Fruit fly (Drosophila melanogaster) whole organism, embryonic: Measurements from ENCODE around the gene Arpc2.

ENCODE experiments used
- ATbp ChIP-seq: fragments of 200-800 bp; sonication (Bioruptor generic); optimal IDR thresholded peaks from 2 replicates; lab custom pipeline; 2017; ENCODE audit warnings: missing biosample characterization, mild to moderate bottlenecking, missing genetic modification characterization, missing genetic modification reagents
- B-H2 ChIP-seq: fragments of 200-800 bp; sonication (Bioruptor generic); optimal IDR thresholded peaks from 2 replicates; lab custom pipeline; 2018; ENCODE audit warnings: missing biosample characterization, mild to moderate bottlenecking, missing genetic modification characterization
- CG10543 ChIP-seq: fragments of 200-800 bp; sonication (Bioruptor generic); optimal IDR thresholded peaks from 3 replicates; lab custom pipeline; 2017; ENCODE audit warnings: missing biosample characterization, mild to moderate bottlenecking, missing genetic modification characterization, moderate library complexity
- CG11560 ChIP-seq: fragments of 200-800 bp; sonication (Bioruptor generic); IDR thresholded peaks from 3 replicates; pipeline ENCODE4 v1.3.6; 2022; ENCODE audit warnings: missing biosample characterization, missing genetic modification characterization
- CG12104 ChIP-seq: fragments of 200-800 bp; sonication (Bioruptor generic); optimal IDR thresholded peaks from 3 replicates; lab custom pipeline; 2016; ENCODE audit warnings: missing biosample characterization, missing genetic modification characterization
- CG12219 ChIP-seq: fragments of 200-800 bp; sonication (Bioruptor generic); optimal IDR thresholded peaks from 3 replicates; lab custom pipeline; 2018; ENCODE audit warnings: missing biosample characterization, mild to moderate bottlenecking, missing genetic modification characterization
- CG12942 ChIP-seq: fragments of 200-800 bp; sonication (Bioruptor generic); optimal IDR thresholded peaks from 3 replicates; lab custom pipeline; 2016; ENCODE audit warnings: missing biosample characterization, missing genetic modification characterization
- CG13296 ChIP-seq: fragments of 200-800 bp; sonication (Bioruptor generic); optimal IDR thresholded peaks from 3 replicates; lab custom pipeline; 2018; ENCODE audit warnings: missing biosample characterization, mild to moderate bottlenecking, missing genetic modification characterization
- CG13894 ChIP-seq: fragments of 200-800 bp; sonication (Bioruptor generic); optimal IDR thresholded peaks from 3 replicates; lab custom pipeline; 2018; ENCODE audit warnings: missing biosample characterization, mild to moderate bottlenecking, missing genetic modification characterization, moderate library complexity
- CG14965 ChIP-seq: fragments of 200-800 bp; sonication (Bioruptor generic); optimal IDR thresholded peaks from 2 replicates; lab custom pipeline; 2016; ENCODE audit warnings: missing biosample characterization, missing genetic modification characterization, borderline replicate concordance
- CG15269 ChIP-seq: fragments of 200-800 bp; sonication (Bioruptor generic); optimal IDR thresholded peaks from 2 replicates; lab custom pipeline; 2018; ENCODE audit warnings: missing biosample characterization, mild to moderate bottlenecking, missing genetic modification characterization, moderate library complexity
- CG15514 ChIP-seq: fragments of 200-800 bp; sonication (Bioruptor generic); optimal IDR thresholded peaks from 3 replicates; lab custom pipeline; 2017; ENCODE audit warnings: missing biosample characterization, missing genetic modification characterization, mild to moderate bottlenecking, moderate library complexity, missing genetic modification reagents
- CG17385 ChIP-seq: fragments of 200-800 bp; sonication (Bioruptor generic); optimal IDR thresholded peaks from 3 replicates; lab custom pipeline; 2018; ENCODE audit warnings: missing biosample characterization, mild to moderate bottlenecking, missing genetic modification characterization
- CG18011 ChIP-seq: fragments of 200-800 bp; sonication (Bioruptor generic); optimal IDR thresholded peaks from 2 replicates; lab custom pipeline; 2017; ENCODE audit warnings: missing biosample characterization, missing genetic modification characterization, mild to moderate bottlenecking, moderate library complexity, missing genotype
- CG2678 ChIP-seq: fragments of 200-800 bp; sonication (Bioruptor generic); optimal IDR thresholded peaks from 3 replicates; lab custom pipeline; 2019; ENCODE audit warnings: missing biosample characterization, mild to moderate bottlenecking, missing genetic modification characterization, moderate library complexity
- CG32772 ChIP-seq: fragments of 200-800 bp; sonication (Bioruptor generic); IDR thresholded peaks from 2 replicates; pipeline ENCODE4 v1.3.6; 2022; ENCODE audit warnings: missing biosample characterization, missing genetic modification characterization
- CG3281 ChIP-seq: fragments of 200-800 bp; sonication (Bioruptor generic); optimal IDR thresholded peaks from 3 replicates; lab custom pipeline; 2017; ENCODE audit warnings: missing biosample characterization, mild to moderate bottlenecking, missing genetic modification characterization
- CG3847 ChIP-seq: fragments of 200-800 bp; sonication (Bioruptor generic); IDR thresholded peaks from 2 replicates; pipeline ENCODE4 v1.3.6; 2022; ENCODE audit warnings: missing biosample characterization, missing genetic modification characterization
- CG4820 ChIP-seq: fragments of 200-800 bp; sonication (Bioruptor generic); optimal IDR thresholded peaks from 3 replicates; lab custom pipeline; 2016; ENCODE audit warnings: missing biosample characterization, missing genetic modification characterization
- CG6765 ChIP-seq: fragments of 200-800 bp; sonication (Bioruptor generic); optimal IDR thresholded peaks from 3 replicates; lab custom pipeline; 2017; ENCODE audit warnings: missing biosample characterization, mild to moderate bottlenecking, missing genetic modification characterization
- Camta ChIP-seq: fragments of 200-800 bp; sonication (Bioruptor generic); optimal IDR thresholded peaks from 2 replicates; lab custom pipeline; 2016; ENCODE audit warnings: missing biosample characterization, missing genetic modification characterization
- D ChIP-seq, 2 experiments: fragments of 200-800 bp in 1 of 2; fragments of >200 bp in 1 of 2; sonication (Bioruptor generic) in 1 of 2; optimal IDR thresholded peaks; 2 replicates in 1 of 2; 3 replicates in 1 of 2; lab custom pipeline; 2017; ENCODE audit warnings: mild to moderate bottlenecking in 1 of 2, missing biosample characterization in 1 of 2, missing genetic modification characterization in 1 of 2, missing genetic modification reagents in 1 of 2
- Fer1 ChIP-seq: fragments of 200-800 bp; sonication (Bioruptor generic); optimal IDR thresholded peaks from 2 replicates; lab custom pipeline; 2017; ENCODE audit warnings: missing biosample characterization, mild to moderate bottlenecking, missing genetic modification characterization
- HLH54F ChIP-seq: fragments of 200-800 bp; sonication (Bioruptor generic); optimal IDR thresholded peaks from 3 replicates; lab custom pipeline; 2016; ENCODE audit warnings: missing biosample characterization, missing genetic modification characterization
- Hr51 ChIP-seq, 2 experiments: fragments of 200-800 bp; sonication (Bioruptor generic); optimal IDR thresholded peaks; 2 replicates in 1 of 2; 3 replicates in 1 of 2; lab custom pipeline; 2016 to 2018; ENCODE audit warnings: missing biosample characterization in 2 of 2, missing genetic modification characterization in 2 of 2, mild to moderate bottlenecking in 1 of 2, moderate library complexity in 1 of 2
- Lhr ChIP-seq: fragments of 200-800 bp; sonication (Bioruptor generic); optimal IDR thresholded peaks from 3 replicates; lab custom pipeline; 2017; ENCODE audit warnings: mild to moderate bottlenecking, missing biosample characterization, missing genetic modification reagents, missing genetic modification characterization
- Meics ChIP-seq: fragments of 200-800 bp; sonication (Bioruptor generic); optimal IDR thresholded peaks from 2 replicates; lab custom pipeline; 2017; ENCODE audit warnings: missing biosample characterization, mild to moderate bottlenecking, missing genetic modification characterization
- NfI ChIP-seq: fragments of 200-800 bp; sonication (Bioruptor generic); optimal IDR thresholded peaks from 3 replicates; lab custom pipeline; 2018; ENCODE audit warnings: missing biosample characterization, mild to moderate bottlenecking, missing genetic modification characterization, moderate library complexity
- caup ChIP-seq: fragments of 200-800 bp; sonication (Bioruptor generic); optimal IDR thresholded peaks from 3 replicates; lab custom pipeline; 2017; ENCODE audit warnings: missing biosample characterization, mild to moderate bottlenecking, missing genetic modification characterization, moderate library complexity; ENCODE audit not compliant: severe bottlenecking
- cg ChIP-seq: fragments of 200-800 bp; sonication (Bioruptor generic); optimal IDR thresholded peaks from 3 replicates; lab custom pipeline; 2019; ENCODE audit warnings: missing biosample characterization, mild to moderate bottlenecking, missing genetic modification characterization, moderate library complexity
- ems ChIP-seq: fragments of 200-800 bp; sonication (Bioruptor generic); optimal IDR thresholded peaks from 3 replicates; lab custom pipeline; 2016; ENCODE audit warnings: missing biosample characterization, missing genetic modification characterization
- exex ChIP-seq: fragments of 200-800 bp; sonication (Bioruptor generic); optimal IDR thresholded peaks from 4 replicates; lab custom pipeline; 2018; ENCODE audit warnings: missing biosample characterization, mild to moderate bottlenecking, missing genetic modification characterization, moderate library complexity
- eyg ChIP-seq: fragments of 200-800 bp; sonication (Bioruptor generic); optimal IDR thresholded peaks from 3 replicates; lab custom pipeline; 2016; ENCODE audit warnings: missing biosample characterization, missing genetic modification characterization
- gem ChIP-seq: fragments of 200-800 bp; sonication (Bioruptor generic); optimal IDR thresholded peaks from 2 replicates; lab custom pipeline; 2019; ENCODE audit warnings: missing biosample characterization, mild to moderate bottlenecking, missing genetic modification characterization, moderate library complexity
- jigr1 ChIP-seq: fragments of 200-800 bp; sonication (Bioruptor generic); IDR thresholded peaks from 3 replicates; pipeline ENCODE4 v1.3.6; 2022; ENCODE audit warnings: missing biosample characterization, missing genetic modification characterization
- lab ChIP-seq: fragments of 200-800 bp; sonication (Bioruptor generic); optimal IDR thresholded peaks from 3 replicates; lab custom pipeline; 2017; ENCODE audit warnings: missing biosample characterization, missing genetic modification characterization, mild to moderate bottlenecking, moderate library complexity, missing genetic modification reagents
- lbe ChIP-seq: fragments of 200-800 bp; sonication (Bioruptor generic); optimal IDR thresholded peaks from 2 replicates; lab custom pipeline; 2016; ENCODE audit warnings: missing biosample characterization, mild to moderate bottlenecking, missing genetic modification characterization
- mld ChIP-seq: fragments of 200-800 bp; sonication (Bioruptor generic); IDR thresholded peaks from 3 replicates; pipeline ENCODE4 v1.3.6; 2022; ENCODE audit warnings: missing biosample characterization, missing genetic modification characterization; ENCODE audit not compliant: partially characterized antibody
- odd ChIP-seq: fragments of 200-800 bp; sonication (Bioruptor generic); optimal IDR thresholded peaks from 2 replicates; lab custom pipeline; 2017; ENCODE audit warnings: missing biosample characterization, mild to moderate bottlenecking, missing genetic modification characterization
- onecut ChIP-seq: fragments of 200-800 bp; sonication (Bioruptor generic); IDR thresholded peaks from 2 replicates; pipeline ENCODE4 v1.3.6; 2022; ENCODE audit warnings: missing biosample characterization, missing genetic modification characterization
- schlank ChIP-seq: fragments of 200-800 bp; sonication (Bioruptor generic); optimal IDR thresholded peaks from 2 replicates; lab custom pipeline; 2018; ENCODE audit warnings: missing biosample characterization, mild to moderate bottlenecking, missing genetic modification characterization
- scrt ChIP-seq: fragments of 200-800 bp; sonication (Bioruptor generic); optimal IDR thresholded peaks from 2 replicates; lab custom pipeline; 2018; ENCODE audit warnings: missing biosample characterization, mild to moderate bottlenecking, missing genetic modification characterization, moderate library complexity
- sens ChIP-seq: fragments of 200-800 bp; sonication (Bioruptor generic); peaks from one replicate; lab custom pipeline; 2016; ENCODE audit warnings: missing biosample characterization, missing genetic modification characterization
- tio ChIP-seq: fragments of 200-800 bp; sonication (Bioruptor generic); optimal IDR thresholded peaks from 2 replicates; lab custom pipeline; 2017; ENCODE audit warnings: missing biosample characterization, missing genetic modification characterization, inconsistent platforms

Arpc2 gene

DNA sequence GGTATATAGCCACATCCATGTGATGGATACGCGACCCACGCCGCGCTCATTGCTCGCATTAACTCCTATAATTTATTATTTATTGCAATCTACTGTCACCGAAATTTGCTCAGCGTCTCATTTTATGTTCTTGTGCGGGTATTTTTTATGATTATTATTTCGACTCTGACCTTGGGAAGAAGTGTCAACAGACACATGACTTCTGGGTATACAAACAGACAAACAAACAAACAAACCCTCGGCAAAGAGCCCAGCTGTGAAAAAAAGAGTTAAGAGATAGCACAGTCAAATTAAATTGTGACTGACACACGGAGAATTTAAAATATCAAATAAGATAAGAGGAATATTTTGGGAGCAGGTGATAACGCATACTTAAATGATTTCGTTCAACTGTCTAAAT is 26.9 kb upstream of the Arpc2 start (continued):
- no peak for TF ChIP-seq jigr1 (GFP tag; lab: Robert Waterston, UW)
- peak; percentile 18 for TF ChIP-seq CG6765 (GFP tag; lab: Kevin White, UChicago)
- TF ChIP-seq CG3281 (GFP tag; lab: Kevin White, UChicago) = peak; percentile 47
- peak in 1 of 2 experiments; percentile 34 for TF ChIP-seq Hr51 (GFP tag; optimal IDR thresholded peaks at IDR 0.05; lab: Kevin White, UChicago)
- peak; percentile 31 for TF ChIP-seq gem (tag; lab: Kevin White, UChicago)
- peak; percentile 23 for TF ChIP-seq CG13894
- no peak for TF ChIP-seq mld
- no peak for TF ChIP-seq tio
- peak; percentile 15 for TF ChIP-seq Meics (GFP tag; lab: Kevin White, UChicago)
- TF ChIP-seq Fer1 = peak; percentile 55
- peak; percentile 30 for TF ChIP-seq Camta
- TF ChIP-seq exex (tag; lab: Kevin White, UChicago) = peak; percentile 43
- TF ChIP-seq CG13296 (GFP tag; lab: Kevin White, UChicago) = peak; percentile 52
- peak; percentile 25 for TF ChIP-seq NfI
- TF ChIP-seq CG10543 (GFP tag; lab: Kevin White, UChicago) = peak; percentile 32
- no peak for TF ChIP-seq CG11560
- peak; percentile 49 for TF ChIP-seq CG2678
- TF ChIP-seq caup (GFP tag; lab: Kevin White, UChicago) = peak; percentile 25
- TF ChIP-seq onecut (GFP tag; lab: Robert Waterston, UW) = no peak
- TF ChIP-seq ems (GFP tag; lab: Kevin White, UChicago) = no peak
- TF ChIP-seq HLH54F = no peak
- peak; percentile 3 for TF ChIP-seq CG17385 (GFP tag; lab: Kevin White, UChicago)
- no peak for TF ChIP-seq CG18011 (GFP tag; lab: Kevin White, UChicago)
- TF ChIP-seq ATbp (GFP tag; lab: Kevin White, UChicago) = peak; percentile 46
- TF ChIP-seq CG12219 = peak; percentile 8
- peak; percentile 20 for TF ChIP-seq CG15514 (GFP tag; lab: Kevin White, UChicago)
- TF ChIP-seq CG32772 (GFP tag; lab: Robert Waterston, UW) = no peak
- TF ChIP-seq odd (GFP tag; lab: Kevin White, UChicago) = peak; percentile 45
- TF ChIP-seq B-H2 (GFP tag; lab: Kevin White, UChicago) = peak; percentile 11
- peak; percentile 69 for TF ChIP-seq lab (GFP tag; lab: Kevin White, UChicago)
- TF ChIP-seq cg (GFP tag; lab: Kevin White, UChicago) = no peak
- TF ChIP-seq Lhr = no peak
- peak; percentile 79 for TF ChIP-seq sens
- TF ChIP-seq eyg (GFP tag; lab: Kevin White, UChicago) = no peak
- no peak for TF ChIP-seq CG4820 (GFP tag; lab: Kevin White, UChicago)
- peak; percentile 33 for TF ChIP-seq CG15269
- TF ChIP-seq scrt = peak; percentile 21
- peak; percentile 11 for TF ChIP-seq schlank (tag; lab: Kevin White, UChicago)
- TF ChIP-seq CG14965 (GFP tag; lab: Kevin White, UChicago) = no peak
- no peak for TF ChIP-seq CG12942 (GFP tag; lab: Kevin White, UChicago)
- no peak for TF ChIP-seq CG3847 (GFP tag; lab: Robert Waterston, UW)
- TF ChIP-seq lbe = peak; percentile 13
- TF ChIP-seq CG12104 (GFP tag; lab: Kevin White, UChicago) = peak; percentile 27
- TF ChIP-seq D (optimal IDR thresholded peaks at IDR 0.05; lab: Kevin White, UChicago) = no peak
- TF ChIP-seq D (GFP tag; optimal IDR thresholded peaks at IDR 0.05; lab: Kevin White, UChicago) = no peak
